Worm (Caenorhabditis elegans): ENCODE data around the gene C09G5.7.
A peak's percentile ranks its signal among the peaks of the same experiment; 100 is the strongest.

Gene C09G5.7

ce11 chrII:10707439-10708096, 7.1 kb upstream of the C09G5.7 start (continued):
- TF ChIP-seq K11D2.4 (GFP tag; IDR thresholded peaks at IDR 0.05) (no peak), F52B5.7 (tag; optimal IDR thresholded peaks at IDR 0.05) (no peak), tlf-1 (GFP tag; optimal IDR thresholded peaks at IDR 0.05) (no peak), ets-4 (GFP tag; optimal IDR thresholded peaks at IDR 0.05) (no peak), D2030.7 (GFP tag; IDR thresholded peaks at IDR 0.05) (no peak), nhr-27 (tag; optimal IDR thresholded peaks at IDR 0.05) (no peak), snpc-4 (GFP tag; optimal IDR thresholded peaks at IDR 0.05) (no peak), snpc-4 (tag; optimal IDR thresholded peaks at IDR 0.05) (no peak), lin-26 (GFP tag; IDR thresholded peaks at IDR 0.05) (peak; percentile 85), mes-4 (tag; optimal IDR thresholded peaks at IDR 0.05) (no peak), sea-2 (GFP tag; IDR thresholded peaks at IDR 0.05) (no peak), dox-1 (GFP tag; IDR thresholded peaks at IDR 0.05) (0 out of 2 replicates have a peak, but pooled peaks have one; percentile 17), B0019.2 (GFP tag; conservative IDR thresholded peaks at IDR 0.05) (no peak), hsf-1 (GFP tag; IDR thresholded peaks at IDR 0.05) (no peak), mcd-1 (GFP tag; IDR thresholded peaks at IDR 0.05) (no peak), lin-40 (tag; optimal IDR thresholded peaks at IDR 0.05) (peak; percentile 62), nhr-80 (tag; optimal IDR thresholded peaks at IDR 0.05) (no peak), B0336.3 (GFP tag; IDR thresholded peaks at IDR 0.05) (peak; percentile 8; the same call in 1 of the 2 replicates), lsy-27 (tag; optimal IDR thresholded peaks at IDR 0.05; ENCODE audit: borderline replicate concordance, insufficient read depth) (no peak), F39B2.1 (GFP tag; IDR thresholded peaks at IDR 0.05) (no peak), ccch-3 (GFP tag; optimal IDR thresholded peaks at IDR 0.05) (no peak), attf-3 (GFP tag; conservative IDR thresholded peaks at IDR 0.05) (no peak), ceh-58 (GFP tag; IDR thresholded peaks at IDR 0.05) (no peak), C17E4.6 (GFP tag; IDR thresholded peaks at IDR 0.05) (no peak), madf-6 (GFP tag; IDR thresholded peaks at IDR 0.05) (no peak), let-526 (GFP tag; IDR thresholded peaks at IDR 0.05) (no peak), tbp1 (GFP tag; optimal IDR thresholded peaks at IDR 0.05) (no peak), ama-1 (optimal IDR thresholded peaks at IDR 0.05) (no peak), ama-1 (GFP tag; optimal IDR thresholded peaks at IDR 0.05) (no peak), dpff-1 (tag; optimal IDR thresholded peaks at IDR 0.05) (no peak), zim-3 (tag; optimal IDR thresholded peaks at IDR 0.05) (no peak), aptf-3 (GFP tag; IDR thresholded peaks at IDR 0.05) (no peak), dpl-1 (GFP tag; optimal IDR thresholded peaks at IDR 0.05) (no peak), egl-44 (GFP tag; IDR thresholded peaks at IDR 0.05) (no peak), T07F8.4 (tag; optimal IDR thresholded peaks at IDR 0.05) (no peak), F37B4.10 (GFP tag; IDR thresholded peaks at IDR 0.05) (no peak), hmg-20 (GFP tag; IDR thresholded peaks at IDR 0.05) (no peak), nhr-90 (tag; optimal IDR thresholded peaks at IDR 0.05) (no peak), hlh-26 (GFP tag; conservative IDR thresholded peaks at IDR 0.05) (no peak), C06A6.2 (GFP tag; conservative IDR thresholded peaks at IDR 0.05) (no peak), gei-17 (GFP tag; optimal IDR thresholded peaks at IDR 0.05) (no peak), bed-2 (GFP tag; IDR thresholded peaks at IDR 0.05) (no peak), F23B12.7 (tag; optimal IDR thresholded peaks at IDR 0.05; ENCODE audit: insufficient read depth) (no peak), F57C9.4 (tag; optimal IDR thresholded peaks at IDR 0.05) (no peak), egrh-3 (GFP tag; IDR thresholded peaks at IDR 0.05) (peak; percentile 91), ztf-26 (tag; optimal IDR thresholded peaks at IDR 0.05) (peak; percentile 90), tbx-9 (tag; optimal IDR thresholded peaks at IDR 0.05; ENCODE audit: borderline replicate concordance) (no peak), sdz-38 (tag; optimal IDR thresholded peaks at IDR 0.05) (no peak), ZK185.1 (tag; optimal IDR thresholded peaks at IDR 0.05; ENCODE audit: poor library complexity, severe bottlenecking) (no peak), ztf-18 (tag; optimal IDR thresholded peaks at IDR 0.05) (peak; percentile 4)
